Fruit fly (Drosophila melanogaster) whole organism, wandering third instar larva: Measurements from ENCODE around the gene Cht5.

ENCODE experiments used
- Abd-B ChIP-seq: fragments of >200 bp; optimal IDR thresholded peaks from 2 replicates; lab custom pipeline; 2017; ENCODE audit warnings: missing biosample characterization, missing genetic modification characterization
- CG32264 ChIP-seq: fragments of 200-800 bp; sonication (Bioruptor generic); optimal IDR thresholded peaks from 2 replicates; lab custom pipeline; 2016; ENCODE audit warnings: missing biosample characterization, missing genetic modification characterization
- CG9705 ChIP-seq: fragments of 200-800 bp; sonication (Bioruptor generic); optimal IDR thresholded peaks from 2 replicates; lab custom pipeline; 2018; ENCODE audit warnings: missing biosample characterization, mild to moderate bottlenecking, missing genetic modification characterization
- CrebA ChIP-seq: fragments of 200-800 bp; sonication (Bioruptor generic); optimal IDR thresholded peaks from 2 replicates; lab custom pipeline; 2016; ENCODE audit warnings: missing biosample characterization, mild to moderate bottlenecking, missing genetic modification characterization, borderline replicate concordance
- Dif ChIP-seq: fragments of 200-275, 200-300 bp; sonication (Bioruptor generic); optimal IDR thresholded peaks from 2 replicates; lab custom pipeline; 2018; ENCODE audit warnings: missing biosample characterization, missing genetic modification characterization; ENCODE audit not compliant: partially characterized antibody
- GATAd ChIP-seq: sonication (Bioruptor generic); optimal IDR thresholded peaks from 2 replicates; lab custom pipeline; 2016; ENCODE audit warnings: missing biosample characterization, missing genetic modification characterization
- HLH106 ChIP-seq: fragments of 200-800 bp; optimal IDR thresholded peaks from 3 replicates; lab custom pipeline; 2019; ENCODE audit warnings: missing biosample characterization, mild to moderate bottlenecking, missing genetic modification characterization, moderate library complexity
- Hnf4 ChIP-seq: fragments of 200-800 bp; sonication (Bioruptor generic); optimal IDR thresholded peaks from 2 replicates; lab custom pipeline; 2016; ENCODE audit warnings: missing biosample characterization, mild to moderate bottlenecking, missing genetic modification characterization
- Hr83 ChIP-seq: fragments of 200-300 bp; sonication (Bioruptor generic); optimal IDR thresholded peaks from 2 replicates; lab custom pipeline; 2016; ENCODE audit warnings: missing biosample characterization, mild to moderate bottlenecking, missing genetic modification characterization, moderate library complexity; ENCODE audit not compliant: poor library complexity, severe bottlenecking
- Jra ChIP-seq: sonication (Bioruptor generic); optimal IDR thresholded peaks from 2 replicates; lab custom pipeline; 2016; ENCODE audit warnings: missing biosample characterization, missing genetic modification characterization
- Mio ChIP-seq: sonication (Bioruptor generic); optimal IDR thresholded peaks from 2 replicates; lab custom pipeline; 2016; ENCODE audit warnings: missing biosample characterization, missing genetic modification characterization
- Myc ChIP-seq: fragments of >200 bp; optimal IDR thresholded peaks from 2 replicates; lab custom pipeline; 2017
- N ChIP-seq: fragments of >200 bp; optimal IDR thresholded peaks from 2 replicates; lab custom pipeline; 2018; ENCODE audit warnings: missing biosample characterization, missing external identifiers, missing genetic modification characterization
- Rel ChIP-seq, 2 experiments: fragments of 200-800 bp; sonication (Bioruptor generic) in 1 of 2; optimal IDR thresholded peaks; 2 replicates in 1 of 2; 3 replicates in 1 of 2; lab custom pipeline; 2016 to 2019; ENCODE audit warnings: mild to moderate bottlenecking in 2 of 2, missing biosample characterization in 2 of 2, missing genetic modification characterization in 2 of 2, moderate library complexity in 1 of 2
- Sp1 ChIP-seq: fragments of 200-800 bp; sonication (Bioruptor generic); optimal IDR thresholded peaks from 3 replicates; lab custom pipeline; 2019; ENCODE audit warnings: missing biosample characterization, mild to moderate bottlenecking, missing genetic modification characterization, moderate library complexity
- Vsx2 ChIP-seq: fragments of 200-300, 225-300 bp; sonication (Bioruptor generic); optimal IDR thresholded peaks from 2 replicates; lab custom pipeline; 2018; ENCODE audit warnings: missing biosample characterization, missing genetic modification characterization; ENCODE audit not compliant: partially characterized antibody
- brk ChIP-seq: fragments of 200-800 bp; sonication (Bioruptor generic); optimal IDR thresholded peaks from 2 replicates; lab custom pipeline; 2016; ENCODE audit warnings: missing biosample characterization, mild to moderate bottlenecking, missing genetic modification characterization
- dl ChIP-seq, 2 experiments: fragments of 175-275, 200-275 bp in 1 of 2; fragments of 200-275 bp in 1 of 2; sonication (Bioruptor generic); optimal IDR thresholded peaks; lab custom pipeline; 2018; ENCODE audit warnings: mild to moderate bottlenecking in 2 of 2, missing biosample characterization in 2 of 2, missing genetic modification characterization in 2 of 2, moderate library complexity in 2 of 2; ENCODE audit not compliant: partially characterized antibody in 2 of 2, insufficient read depth in 1 of 2
- dmrt93B ChIP-seq: fragments of 200-800 bp; sonication (Bioruptor generic); optimal IDR thresholded peaks from 2 replicates; lab custom pipeline; 2018; ENCODE audit warnings: missing biosample characterization, mild to moderate bottlenecking, missing genetic modification characterization
- dsf ChIP-seq: sonication (Bioruptor generic); optimal IDR thresholded peaks from 2 replicates; lab custom pipeline; 2016; ENCODE audit warnings: missing biosample characterization, missing genetic modification characterization, borderline replicate concordance
- ey ChIP-seq: fragments of 200-800 bp; sonication (Bioruptor generic); optimal IDR thresholded peaks from 2 replicates; lab custom pipeline; 2016; ENCODE audit warnings: missing biosample characterization, missing genetic modification characterization
- foxo ChIP-seq, 2 experiments: fragments of 200-800 bp; sonication (Bioruptor generic); optimal IDR thresholded peaks; 2 replicates in 1 of 2; 3 replicates in 1 of 2; lab custom pipeline; 2016 to 2017; ENCODE audit warnings: missing biosample characterization in 2 of 2, missing genetic modification characterization in 2 of 2
- fru ChIP-seq: fragments of 200-800 bp; sonication (Bioruptor generic); optimal IDR thresholded peaks from 3 replicates; lab custom pipeline; 2016; ENCODE audit warnings: missing biosample characterization, mild to moderate bottlenecking, missing genetic modification characterization
- h ChIP-seq: fragments of 200-800 bp; sonication (Bioruptor generic); optimal IDR thresholded peaks from 3 replicates; lab custom pipeline; 2016; ENCODE audit warnings: missing biosample characterization, mild to moderate bottlenecking, missing genetic modification characterization
- jim ChIP-seq: fragments of 175-275, 200-325 bp; sonication (Bioruptor generic); optimal IDR thresholded peaks from 2 replicates; lab custom pipeline; 2016; ENCODE audit warnings: missing biosample characterization, mild to moderate bottlenecking, missing genetic modification characterization
- lola ChIP-seq: fragments of >200 bp; optimal IDR thresholded peaks from 2 replicates; lab custom pipeline; 2017; ENCODE audit warnings: missing biosample characterization, missing genetic modification characterization
- pan ChIP-seq: fragments of >200 bp; optimal IDR thresholded peaks from 2 replicates; lab custom pipeline; 2017
- psq ChIP-seq: fragments of 200-800 bp; sonication (Bioruptor generic); optimal IDR thresholded peaks from 3 replicates; lab custom pipeline; 2017; ENCODE audit warnings: missing biosample characterization, mild to moderate bottlenecking, missing genetic modification characterization, moderate library complexity
- rgr ChIP-seq: fragments of 200-800 bp; sonication (Bioruptor generic); optimal IDR thresholded peaks from 3 replicates; lab custom pipeline; 2016; ENCODE audit warnings: missing biosample characterization, mild to moderate bottlenecking, missing genetic modification characterization
- sage ChIP-seq: fragments of 200-800 bp; sonication (Bioruptor generic); optimal IDR thresholded peaks from 2 replicates; lab custom pipeline; 2016; ENCODE audit warnings: missing biosample characterization, mild to moderate bottlenecking, missing genetic modification characterization
- usp ChIP-seq: fragments of >200 bp; optimal IDR thresholded peaks from 2 replicates; lab custom pipeline; 2017; ENCODE audit warnings: missing biosample characterization, missing genetic modification characterization

Cht5 gene

dm6 chr3R:13780769-13781168, 13.4 kb downstream of the Cht5 start, which contains the start of gene CG9286:
TSS of gene CG9286 (plus strand) at chr3R:13780964.
- TF ChIP-seq Myc (lab: Kevin White, UChicago) = peak; percentile 17
- no peak for TF ChIP-seq brk

- TF ChIP-seq dmrt93B (GFP tag; lab: Kevin White, UChicago) (no peak), Myc (lab: Kevin White, UChicago) (peak; percentile 51), pan (lab: Kevin White, UChicago) (peak; percentile 33)
Measured at dm6 chr3R:13782035-13782434, 14.7 kb downstream of the Cht5 start, which contains the start of gene Dip-B. TSS of gene Dip-B (plus strand) at chr3R:13782288.

dm6 chr3R:13782578-13782977, 15.2 kb downstream of the Cht5 start:
- TF ChIP-seq ey (GFP tag; lab: Kevin White, UChicago) (no peak), Dif (peak; percentile 19), dl (GFP tag; optimal IDR thresholded peaks at IDR 0.05; lab: Kevin White, UChicago; ENCODE audit: insufficient read depth in 1 of 2, partially characterized antibody in 2 of 2) (peak in 1 of 2 experiments; percentile 15), h (GFP tag; lab: Kevin White, UChicago) (peak; percentile 26), Hr83 (GFP tag; lab: Kevin White, UChicago) (peak; percentile 16)
- TF ChIP-seq, all 38 proteins: peak for 4

- TF ChIP-seq foxo (GFP tag; optimal IDR thresholded peaks at IDR 0.05; lab: Kevin White, UChicago) (no peak), fru (no peak), h (GFP tag; lab: Kevin White, UChicago) (no peak), Sp1 (GFP tag; lab: Kevin White, UChicago) (no peak), CG32264 (GFP tag; lab: Kevin White, UChicago) (no peak), N (GFP tag; lab: Kevin White, UChicago) (no peak), psq (GFP tag; lab: Kevin White, UChicago) (no peak), Rel (GFP tag; optimal IDR thresholded peaks at IDR 0.05; lab: Kevin White, UChicago) (no peak), Rel (tag; optimal IDR thresholded peaks at IDR 0.05; lab: Kevin White, UChicago) (no peak), Vsx2 (no peak), CrebA (GFP tag; lab: Kevin White, UChicago) (no peak), Jra (GFP tag; lab: Kevin White, UChicago) (no peak), dsf (no peak), sage (GFP tag; lab: Kevin White, UChicago) (no peak), lola (GFP tag; lab: Kevin White, UChicago) (no peak)
- TF ChIP-seq, all 38 proteins: peak for 0
Measured at dm6 chr3R:13783397-13783796, 16.0 kb downstream of the Cht5 start.

- TF ChIP-seq HLH106 (tag; lab: Kevin White, UChicago) (no peak), CG9705 (no peak), dl (GFP tag; optimal IDR thresholded peaks at IDR 0.05; lab: Kevin White, UChicago; ENCODE audit: insufficient read depth in 1 of 2, partially characterized antibody in 2 of 2) (no peak), rgr (GFP tag; lab: Kevin White, UChicago) (no peak), Hnf4 (no peak), psq (GFP tag; lab: Kevin White, UChicago) (no peak), Jra (GFP tag; lab: Kevin White, UChicago) (no peak), brk (no peak), Dif (no peak), Abd-B (no peak), GATAd (GFP tag; lab: Kevin White, UChicago) (no peak), dmrt93B (GFP tag; lab: Kevin White, UChicago) (no peak), sage (GFP tag; lab: Kevin White, UChicago) (no peak)
Measured at dm6 chr3R:13785895-13786294, 18.5 kb downstream of the Cht5 start.

dm6 chr3R:13788224-13788623, 20.9 kb downstream of the Cht5 start:
- TF ChIP-seq Vsx2 (no peak), jim (GFP tag; lab: Kevin White, UChicago) (no peak), Mio (GFP tag; lab: Kevin White, UChicago) (no peak), GATAd (GFP tag; lab: Kevin White, UChicago) (no peak), Jra (GFP tag; lab: Kevin White, UChicago) (no peak), pan (lab: Kevin White, UChicago) (no peak), N (GFP tag; lab: Kevin White, UChicago) (no peak), Myc (lab: Kevin White, UChicago) (no peak), sage (GFP tag; lab: Kevin White, UChicago) (no peak), dmrt93B (GFP tag; lab: Kevin White, UChicago) (no peak), usp (GFP tag; lab: Kevin White, UChicago) (no peak), ey (GFP tag; lab: Kevin White, UChicago) (no peak)
- TF ChIP-seq, all 38 proteins: peak for 0
